Worm (Caenorhabditis elegans) whole organism, young adult: Measurements from ENCODE around the gene F09B12.7.

ENCODE experiments used
- F52B5.7 ChIP-seq: sonication (generic microtip); optimal IDR thresholded peaks from 2 replicates; lab custom pipeline; 2016; ENCODE audit warnings: mild to moderate bottlenecking, missing genetic modification characterization, missing compliant biosample characterization
- Y79H2A.3 ChIP-seq: fragments of 200-800 bp; sonication (Bioruptor generic); conservative IDR thresholded peaks from 2 replicates; pipeline ENCODE4 v1.3.6; 2022; ENCODE audit warnings: missing genetic modification reagents, missing genetic modification characterization, missing compliant biosample characterization
- ama-1 ChIP-seq, 3 experiments: fragments of 150-350 bp in 1 of 3; sonication (generic microtip) in 2 of 3; optimal IDR thresholded peaks; 2 replicates each; lab custom pipeline; 2014 to 2018; ENCODE audit warnings: missing biosample characterization in 2 of 3, missing genetic modification characterization in 2 of 3, missing genetic modification reagents in 2 of 3
- cebp-1 ChIP-seq, 2 experiments: fragments of 200-800 bp in 1 of 2; sonication (Bioruptor generic) in 1 of 2; sonication (generic microtip) in 1 of 2; IDR thresholded peaks in 1 of 2; optimal IDR thresholded peaks in 1 of 2; 2 replicates each; pipeline versions ENCODE4 v1.3.6 to Lab custom; 2017 to 2022; ENCODE audit warnings: missing compliant biosample characterization in 2 of 2, missing genetic modification characterization in 2 of 2, mild to moderate bottlenecking in 1 of 2, missing genetic modification reagents in 1 of 2, moderate library complexity in 1 of 2
- cebp-2 ChIP-seq: fragments of 200-800 bp; sonication (Bioruptor generic); IDR thresholded peaks from 2 replicates; pipeline ENCODE4 v1.3.6; 2022; ENCODE audit warnings: missing genetic modification characterization, missing compliant biosample characterization
- dpl-1 ChIP-seq: fragments of 150-350 bp; optimal IDR thresholded peaks from 2 replicates; lab custom pipeline; 2014; ENCODE audit warnings: missing biosample characterization, missing genetic modification reagents, missing genetic modification characterization
- him-1 ChIP-seq: sonication (generic microtip); optimal IDR thresholded peaks from 2 replicates; lab custom pipeline; 2016; ENCODE audit warnings: missing genotype, missing genetic modification reagents, missing genetic modification characterization, missing compliant biosample characterization
- lin-26 ChIP-seq: fragments of 200-800 bp; sonication (Bioruptor generic); IDR thresholded peaks from 2 replicates; pipeline ENCODE4 v1.3.6; 2022; ENCODE audit warnings: missing genetic modification reagents, missing genetic modification characterization, missing compliant biosample characterization
- madf-6 ChIP-seq: fragments of 200-800 bp; sonication (Bioruptor generic); IDR thresholded peaks from 2 replicates; pipeline ENCODE4 v1.3.6; 2022; ENCODE audit warnings: missing genetic modification reagents, missing genetic modification characterization, missing compliant biosample characterization
- madf-8 ChIP-seq: fragments of 200-800 bp; sonication (Bioruptor generic); conservative IDR thresholded peaks from 2 replicates; pipeline ENCODE4 v1.3.6; 2022; ENCODE audit warnings: missing genetic modification reagents, missing genetic modification characterization, missing compliant biosample characterization
- pha-4 ChIP-seq: fragments of 150-350 bp; sonication (generic microtip); optimal IDR thresholded peaks from 2 replicates; lab custom pipeline; 2014; ENCODE audit warnings: missing biosample characterization, missing genetic modification reagents, missing genetic modification characterization
- snpc-1.3 ChIP-seq: sonication (generic microtip); optimal IDR thresholded peaks from 2 replicates; lab custom pipeline; 2017; ENCODE audit warnings: missing genetic modification characterization, mild to moderate bottlenecking, missing compliant biosample characterization, antibody characterized with exemption, moderate library complexity, missing genotype, missing genetic modification reagents; ENCODE audit not compliant: insufficient read depth

- TF ChIP-seq madf-8 (GFP tag; lab: Robert Waterston, UW) (no peak), him-1 (tag; lab: Kevin White, UChicago) (no peak), lin-26 (GFP tag; lab: Robert Waterston, UW) (no peak), Y79H2A.3 (GFP tag; lab: Robert Waterston, UW) (no peak), pha-4 (no peak), cebp-1 (GFP tag; IDR thresholded peaks at IDR 0.05; lab: Robert Waterston, UW) (no peak), cebp-1 (tag; optimal IDR thresholded peaks at IDR 0.05; lab: Kevin White, UChicago) (no peak), ama-1 (optimal IDR thresholded peaks at IDR 0.05; lab: Kevin White, UChicago) (no peak), ama-1 (GFP tag; optimal IDR thresholded peaks at IDR 0.05; lab: Kevin White, UChicago) (no peak), snpc-1.3 (no peak), F52B5.7 (no peak), cebp-2 (no peak), madf-6 (GFP tag; lab: Robert Waterston, UW) (no peak), dpl-1 (no peak)
These were observed 34.6 kb downstream of the F09B12.7 start, which contains the start of gene fbxa-96 for ce11 chrX:15060303-15060702.
